Fruit fly (Drosophila melanogaster) whole organism, embryonic: ENCODE results near the gene CG2816.
A peak's percentile ranks its signal among the peaks of the same experiment; 100 is the strongest.

Experiments
- Abd-B ChIP-seq: fragments of 200-800 bp; sonication (Bioruptor generic); optimal IDR thresholded peaks from 2 replicates; lab custom pipeline; 2018; ENCODE audit warnings: missing biosample characterization, mild to moderate bottlenecking, missing genetic modification characterization, moderate library complexity
- Asciz ChIP-seq: fragments of 200-800 bp; sonication (Bioruptor generic); optimal IDR thresholded peaks from 2 replicates; lab custom pipeline; 2017; ENCODE audit warnings: missing biosample characterization, mild to moderate bottlenecking, missing genetic modification characterization, missing genetic modification reagents
- CG1024 ChIP-seq: fragments of 200-800 bp; sonication (Bioruptor generic); IDR thresholded peaks from 2 replicates; pipeline ENCODE4 v1.3.6; 2022; ENCODE audit warnings: missing biosample characterization, missing genetic modification characterization
- CG10462 ChIP-seq: fragments of 200-800 bp; sonication (Bioruptor generic); optimal IDR thresholded peaks from 2 replicates; lab custom pipeline; 2016; ENCODE audit warnings: missing biosample characterization, missing genetic modification characterization
- CG10654 ChIP-seq: fragments of 200-800 bp; sonication (Bioruptor generic); optimal IDR thresholded peaks from 2 replicates; lab custom pipeline; 2016; ENCODE audit warnings: missing biosample characterization, missing genetic modification characterization
- CG11398 ChIP-seq: fragments of 200-800 bp; sonication (Bioruptor generic); optimal IDR thresholded peaks from 2 replicates; lab custom pipeline; 2016; ENCODE audit warnings: missing biosample characterization, missing genetic modification characterization
- CG11456 ChIP-seq: fragments of 200-800 bp; sonication (Bioruptor generic); IDR thresholded peaks from 3 replicates; pipeline ENCODE4 v1.3.6; 2022; ENCODE audit warnings: missing biosample characterization, missing genetic modification characterization
- CG11695 ChIP-seq: fragments of 200-800 bp; sonication (Bioruptor generic); IDR thresholded peaks from 3 replicates; pipeline ENCODE4 v1.3.6; 2022; ENCODE audit warnings: missing biosample characterization, missing genetic modification characterization
- CG11723 ChIP-seq: fragments of 200-800 bp; sonication (Bioruptor generic); optimal IDR thresholded peaks from 2 replicates; lab custom pipeline; 2017; ENCODE audit warnings: missing biosample characterization, mild to moderate bottlenecking, missing genetic modification characterization
- CG12299 ChIP-seq: fragments of 200-800 bp; sonication (Bioruptor generic); optimal IDR thresholded peaks from 2 replicates; lab custom pipeline; 2018; ENCODE audit warnings: missing biosample characterization, mild to moderate bottlenecking, missing genetic modification characterization
- CG14965 ChIP-seq: fragments of 200-800 bp; sonication (Bioruptor generic); optimal IDR thresholded peaks from 2 replicates; lab custom pipeline; 2016; ENCODE audit warnings: missing biosample characterization, missing genetic modification characterization, borderline replicate concordance
- CG17829 ChIP-seq: fragments of 200-800 bp; optimal IDR thresholded peaks from 2 replicates; lab custom pipeline; 2019; ENCODE audit warnings: missing biosample characterization, mild to moderate bottlenecking, missing genetic modification characterization, moderate library complexity
- CG17912 ChIP-seq: fragments of 200-800 bp; sonication (Bioruptor generic); optimal IDR thresholded peaks from 2 replicates; lab custom pipeline; 2018; ENCODE audit warnings: missing biosample characterization, mild to moderate bottlenecking, missing genetic modification characterization
- CG3065 ChIP-seq: fragments of 200-800 bp; sonication (Bioruptor generic); optimal IDR thresholded peaks from 2 replicates; lab custom pipeline; 2016; ENCODE audit warnings: missing biosample characterization, missing genetic modification characterization
- CG33557 ChIP-seq: fragments of 200-800 bp; sonication (Bioruptor generic); optimal IDR thresholded peaks from 2 replicates; lab custom pipeline; 2019; ENCODE audit warnings: missing biosample characterization, mild to moderate bottlenecking, missing genetic modification characterization, moderate library complexity
- CG8924 ChIP-seq: fragments of 200-800 bp; optimal IDR thresholded peaks from 3 replicates; lab custom pipeline; 2019; ENCODE audit warnings: missing biosample characterization, mild to moderate bottlenecking, missing genetic modification characterization, moderate library complexity
- CG9437 ChIP-seq: fragments of 200-800 bp; sonication (Bioruptor generic); optimal IDR thresholded peaks from 2 replicates; lab custom pipeline; 2018; ENCODE audit warnings: missing biosample characterization, mild to moderate bottlenecking, missing genetic modification characterization
- CG9817 ChIP-seq: fragments of 200-800 bp; sonication (Bioruptor generic); optimal IDR thresholded peaks from 2 replicates; lab custom pipeline; 2018; ENCODE audit warnings: missing biosample characterization, mild to moderate bottlenecking, missing genetic modification characterization, moderate library complexity
- Ets97D ChIP-seq: fragments of 200-800 bp; sonication (Bioruptor generic); optimal IDR thresholded peaks from 3 replicates; lab custom pipeline; 2016; ENCODE audit warnings: missing biosample characterization, missing genetic modification characterization
- HHEX ChIP-seq: fragments of 200-800 bp; sonication (Bioruptor generic); optimal IDR thresholded peaks from 3 replicates; lab custom pipeline; 2017; ENCODE audit warnings: missing biosample characterization, mild to moderate bottlenecking, missing genetic modification characterization, missing genetic modification reagents
- HLH54F ChIP-seq: fragments of 200-800 bp; sonication (Bioruptor generic); optimal IDR thresholded peaks from 3 replicates; lab custom pipeline; 2016; ENCODE audit warnings: missing biosample characterization, missing genetic modification characterization
- Lpt ChIP-seq: fragments of >200 bp; optimal IDR thresholded peaks from 2 replicates; lab custom pipeline; 2018; ENCODE audit warnings: missing biosample characterization, missing genetic modification characterization
- Sox102F ChIP-seq: fragments of 200-800 bp; sonication (Bioruptor generic); optimal IDR thresholded peaks from 2 replicates; lab custom pipeline; 2018; ENCODE audit warnings: missing biosample characterization, mild to moderate bottlenecking, missing genetic modification characterization, moderate library complexity
- amos ChIP-seq: fragments of 200-800 bp; sonication (Bioruptor generic); IDR thresholded peaks from 2 replicates; pipeline ENCODE4 v1.3.6; 2022; ENCODE audit warnings: missing biosample characterization, missing genetic modification characterization; ENCODE audit not compliant: partially characterized antibody
- chn ChIP-seq: fragments of 200-800 bp; sonication (Bioruptor generic); optimal IDR thresholded peaks from 2 replicates; lab custom pipeline; 2016; ENCODE audit warnings: missing biosample characterization, missing genetic modification characterization
- cwo ChIP-seq: fragments of 200-800 bp; sonication (Bioruptor generic); optimal IDR thresholded peaks from 3 replicates; lab custom pipeline; 2017; ENCODE audit warnings: missing biosample characterization, missing genetic modification characterization, mild to moderate bottlenecking, moderate library complexity, missing genetic modification reagents
- dm ChIP-seq: fragments of 200-800 bp; sonication (Bioruptor generic); optimal IDR thresholded peaks from 3 replicates; lab custom pipeline; 2016; ENCODE audit warnings: missing biosample characterization, missing genetic modification characterization
- ems ChIP-seq: fragments of 200-800 bp; sonication (Bioruptor generic); optimal IDR thresholded peaks from 3 replicates; lab custom pipeline; 2016; ENCODE audit warnings: missing biosample characterization, missing genetic modification characterization
- exex ChIP-seq: fragments of 200-800 bp; sonication (Bioruptor generic); optimal IDR thresholded peaks from 4 replicates; lab custom pipeline; 2018; ENCODE audit warnings: missing biosample characterization, mild to moderate bottlenecking, missing genetic modification characterization, moderate library complexity
- gce ChIP-seq: fragments of 200-800 bp; sonication (Bioruptor generic); IDR thresholded peaks from 3 replicates; pipeline ENCODE4 v1.3.6; 2022; ENCODE audit warnings: missing biosample characterization, missing genetic modification characterization
- gcm ChIP-seq: fragments of 200-800 bp; sonication (Bioruptor generic); optimal IDR thresholded peaks from 2 replicates; lab custom pipeline; 2019; ENCODE audit warnings: missing biosample characterization, mild to moderate bottlenecking, missing genetic modification characterization, moderate library complexity
- gro ChIP-seq: fragments of 200-800 bp; sonication (Bioruptor generic); optimal IDR thresholded peaks from 2 replicates; lab custom pipeline; 2016; ENCODE audit warnings: missing biosample characterization, missing genetic modification characterization
- gsb-n ChIP-seq: fragments of 200-800 bp; sonication (Bioruptor generic); optimal IDR thresholded peaks from 3 replicates; lab custom pipeline; 2018; ENCODE audit warnings: missing biosample characterization, mild to moderate bottlenecking, missing genetic modification characterization
- hb ChIP-seq: fragments of 200-800 bp; sonication (Bioruptor generic); IDR thresholded peaks from 3 replicates; pipeline ENCODE4 v1.3.6; 2022; ENCODE audit warnings: missing biosample characterization, missing genetic modification characterization; ENCODE audit not compliant: partially characterized antibody
- kah ChIP-seq: fragments of 200-800 bp; sonication (Bioruptor generic); optimal IDR thresholded peaks from 2 replicates; lab custom pipeline; 2018; ENCODE audit warnings: missing biosample characterization, mild to moderate bottlenecking, missing genetic modification characterization
- mirr ChIP-seq: fragments of 200-800 bp; sonication (Bioruptor generic); optimal IDR thresholded peaks from 3 replicates; lab custom pipeline; 2018; ENCODE audit warnings: missing biosample characterization, mild to moderate bottlenecking, missing genetic modification characterization
- p53 ChIP-seq: fragments of 200-800 bp; sonication (Bioruptor generic); optimal IDR thresholded peaks from 2 replicates; lab custom pipeline; 2016; ENCODE audit warnings: missing biosample characterization, missing genetic modification characterization
- sens ChIP-seq: fragments of 200-800 bp; sonication (Bioruptor generic); peaks from one replicate; lab custom pipeline; 2016; ENCODE audit warnings: missing biosample characterization, missing genetic modification characterization
- sisA ChIP-seq: fragments of 200-800 bp; sonication (Bioruptor generic); IDR thresholded peaks from 2 replicates; pipeline ENCODE4 v1.3.6; 2022; ENCODE audit warnings: missing biosample characterization, missing genetic modification characterization
- slp2 ChIP-seq: fragments of 200-800 bp; sonication (Bioruptor generic); optimal IDR thresholded peaks from 2 replicates; lab custom pipeline; 2016; ENCODE audit warnings: missing biosample characterization, missing genetic modification characterization
- tll ChIP-seq, 2 experiments: fragments of 200-800 bp in 1 of 2; fragments of >200 bp in 1 of 2; sonication (Bioruptor generic) in 1 of 2; optimal IDR thresholded peaks; 2 replicates each; lab custom pipeline; 2017 to 2019; ENCODE audit warnings: missing biosample characterization in 2 of 2, missing genetic modification characterization in 2 of 2, mild to moderate bottlenecking in 1 of 2, moderate library complexity in 1 of 2
- unc-4 ChIP-seq: fragments of 200-800 bp; sonication (Bioruptor generic); IDR thresholded peaks from 2 replicates; pipeline ENCODE4 v1.3.6; 2022; ENCODE audit warnings: missing biosample characterization, missing genetic modification characterization; ENCODE audit not compliant: partially characterized antibody

The CG2816 gene

dm6 chr2L:3655698-3656105, 47.8 kb upstream of the CG2816 start (continued):
- peak; percentile 98 for TF ChIP-seq CG11723 (GFP tag; lab: Kevin White, UChicago)
- TF ChIP-seq Asciz (GFP tag; lab: Kevin White, UChicago) = peak; percentile 98
- TF ChIP-seq CG17912 = peak; percentile 97
- TF ChIP-seq Abd-B = peak; percentile 98
- TF ChIP-seq amos (GFP tag; lab: Robert Waterston, UW) = no peak
- peak; percentile 97 for TF ChIP-seq HLH54F (GFP tag; lab: Kevin White, UChicago)
- peak; percentile 100 for TF ChIP-seq sens (GFP tag; lab: Kevin White, UChicago)
- peak; percentile 93 for TF ChIP-seq CG9437
- peak; percentile 94 for TF ChIP-seq p53
- TF ChIP-seq CG3065 = peak; percentile 96
- TF ChIP-seq CG9817 = peak; percentile 99
- TF ChIP-seq dm = peak; percentile 96
- peak; percentile 99 for TF ChIP-seq CG8924 (tag; lab: Kevin White, UChicago)
- peak; percentile 97 for TF ChIP-seq CG11398 (GFP tag; lab: Kevin White, UChicago)
- peak; percentile 93 for TF ChIP-seq exex (tag; lab: Kevin White, UChicago)
- peak; percentile 31; the same call in 1 of the 2 replicates for TF ChIP-seq unc-4 (GFP tag; lab: Robert Waterston, UW)
- peak; percentile 99 for TF ChIP-seq CG17829 (tag; lab: Kevin White, UChicago)
- peak; percentile 98 for TF ChIP-seq HHEX (GFP tag; lab: Kevin White, UChicago)
- TF ChIP-seq Lpt (GFP tag; lab: Kevin White, UChicago) = no peak
- peak; percentile 98 for TF ChIP-seq CG10654 (GFP tag; lab: Kevin White, UChicago)
- peak; percentile 97 for TF ChIP-seq CG33557
- TF ChIP-seq CG11456 (GFP tag; lab: Robert Waterston, UW) = peak; percentile 97
- TF ChIP-seq CG1024 = peak; percentile 94
- TF ChIP-seq CG10462 = peak; percentile 96
- TF ChIP-seq sisA (GFP tag; lab: Robert Waterston, UW) = peak; percentile 98
- TF ChIP-seq ems (GFP tag; lab: Kevin White, UChicago) = peak; percentile 98
- TF ChIP-seq slp2 (GFP tag; lab: Kevin White, UChicago) = peak; percentile 97
- TF ChIP-seq kah (GFP tag; lab: Kevin White, UChicago) = peak; percentile 4
- TF ChIP-seq tll (GFP tag; optimal IDR thresholded peaks at IDR 0.05; lab: Kevin White, UChicago) = peak in 1 of 2 experiments; percentile 56
- peak; percentile 98 for TF ChIP-seq gce
- peak; percentile 87 for TF ChIP-seq CG14965 (GFP tag; lab: Kevin White, UChicago)
- peak; percentile 99 for TF ChIP-seq CG11695 (GFP tag; lab: Robert Waterston, UW)
- peak; percentile 98 for TF ChIP-seq gro (GFP tag; lab: Kevin White, UChicago)
- peak; percentile 98 for TF ChIP-seq CG12299 (tag; lab: Kevin White, UChicago)
- peak; percentile 87 for TF ChIP-seq Ets97D (GFP tag; lab: Kevin White, UChicago)
- peak; percentile 99 for TF ChIP-seq gcm (GFP tag; lab: Kevin White, UChicago)
- TF ChIP-seq Sox102F (GFP tag; lab: Kevin White, UChicago) = peak; percentile 99
- TF ChIP-seq hb (GFP tag; lab: Robert Waterston, UW) = no peak
- TF ChIP-seq mirr = peak; percentile 99
- peak; percentile 98 for TF ChIP-seq gsb-n (tag; lab: Kevin White, UChicago)
- TF ChIP-seq chn (GFP tag; lab: Kevin White, UChicago) = peak; percentile 96
- TF ChIP-seq cwo (GFP tag; lab: Kevin White, UChicago) = peak; percentile 97
